Worm (Caenorhabditis elegans) whole organism, L4/young adult: ENCODE measurements around the gene sas-4.

Source experiments
- W03F9.2 ChIP-seq: fragments of 150-350 bp; optimal IDR thresholded peaks from 2 replicates; lab custom pipeline; 2014; ENCODE audit warnings: missing biosample characterization, missing genetic modification characterization
- dao-5 ChIP-seq: sonication (generic microtip); optimal IDR thresholded peaks from 2 replicates; lab custom pipeline; 2016; ENCODE audit warnings: missing genotype, missing genetic modification characterization, moderate library complexity, missing compliant biosample characterization
- him-1 ChIP-seq: sonication (generic microtip); optimal IDR thresholded peaks from 2 replicates; lab custom pipeline; 2016; ENCODE audit warnings: missing genotype, missing genetic modification reagents, missing genetic modification characterization, missing compliant biosample characterization

ce11 chrIII:8275871-8276270, 42.5 kb downstream of the sas-4 start, which contains the start of gene clec-160:
- TF ChIP-seq W03F9.2 (tag; lab: Kevin White, UChicago), result no peak
- no peak for TF ChIP-seq him-1 (tag; lab: Kevin White, UChicago)
- TF ChIP-seq dao-5 (tag; lab: Kevin White, UChicago), result no peak
